Fruit fly (Drosophila melanogaster): Measurements from ENCODE around the gene pasha.

The pasha gene

dm6 chr3R:31617801-31618200 is at the start of gene pasha:
TSS of gene pasha (plus strand) at chr3R:31617977.
- TF ChIP-seq noc (tag; optimal IDR thresholded peaks at IDR 0.05), result no peak

- TF ChIP-seq noc (tag; optimal IDR thresholded peaks at IDR 0.05), result no peak
Measured at dm6 chr3R:31571885-31572292, 45.9 kb upstream of the pasha start, which contains the start of gene gammaCOP. TSS of gene gammaCOP (plus strand) at chr3R:31572143.

dm6 chr3R:31577351-31577750 is 40.4 kb upstream of the pasha start:
- no peak for TF ChIP-seq noc (tag; optimal IDR thresholded peaks at IDR 0.05)

- no peak for TF ChIP-seq noc (tag; optimal IDR thresholded peaks at IDR 0.05)
Measured at dm6 chr3R:31580032-31580431, 37.7 kb upstream of the pasha start.

- TF ChIP-seq noc (tag; optimal IDR thresholded peaks at IDR 0.05), result no peak
Measured at dm6 chr3R:31580586-31580994, 37.2 kb upstream of the pasha start, which contains the start of the genes pygo and rod. TSS of gene pygo (minus strand) at chr3R:31580699. TSS of gene rod (plus strand) at chr3R:31580951.

- peak; percentile 100 for TF ChIP-seq noc (tag; optimal IDR thresholded peaks at IDR 0.05)
Measured at dm6 chr3R:31588374-31588773, 29.4 kb upstream of the pasha start, which contains the start of gene CG1635. TSS of gene CG1635 (plus strand) at chr3R:31588673.

- no peak for TF ChIP-seq noc (tag; optimal IDR thresholded peaks at IDR 0.05)
Measured at dm6 chr3R:31590281-31590680, 27.5 kb upstream of the pasha start, which contains the start of gene CG1638. TSS of gene CG1638 (plus strand) at chr3R:31590581.

dm6 chr3R:31592256-31592879 is 25.4 kb upstream of the pasha start, which contains the start of gene CG1774:
TSS of gene CG1774 (plus strand) at chr3R:31592803.
- TF ChIP-seq noc (tag; optimal IDR thresholded peaks at IDR 0.05), result peak; percentile 95

- no peak for TF ChIP-seq noc (tag; optimal IDR thresholded peaks at IDR 0.05)
Measured at dm6 chr3R:31596071-31596883, 21.5 kb upstream of the pasha start, which contains the start of gene RpL6. TSS of gene RpL6 (minus strand) at chr3R:31596204.

dm6 chr3R:31597736-31598431 is 19.9 kb upstream of the pasha start:
- no peak for TF ChIP-seq noc (tag; optimal IDR thresholded peaks at IDR 0.05)

- peak; percentile 67 for TF ChIP-seq noc (tag; optimal IDR thresholded peaks at IDR 0.05)
Measured at dm6 chr3R:31599538-31600313, 18.1 kb upstream of the pasha start.

- no peak for TF ChIP-seq noc (tag; optimal IDR thresholded peaks at IDR 0.05)
Measured at dm6 chr3R:31603246-31603645, 14.5 kb upstream of the pasha start.

- no peak for TF ChIP-seq noc (tag; optimal IDR thresholded peaks at IDR 0.05)
Measured at dm6 chr3R:31603655-31604054, 14.1 kb upstream of the pasha start.

dm6 chr3R:31604409-31605116 is 13.2 kb upstream of the pasha start:
- TF ChIP-seq noc (tag; optimal IDR thresholded peaks at IDR 0.05), result no peak

- no peak for TF ChIP-seq noc (tag; optimal IDR thresholded peaks at IDR 0.05)
Measured at dm6 chr3R:31605117-31605432, 12.7 kb upstream of the pasha start.

Measured in whole organism, larva.